Worm (Caenorhabditis elegans): ENCODE data around the gene nhr-9.
A peak's percentile ranks its signal among the peaks of the same experiment; 100 is the strongest.

Gene nhr-9

DNA sequence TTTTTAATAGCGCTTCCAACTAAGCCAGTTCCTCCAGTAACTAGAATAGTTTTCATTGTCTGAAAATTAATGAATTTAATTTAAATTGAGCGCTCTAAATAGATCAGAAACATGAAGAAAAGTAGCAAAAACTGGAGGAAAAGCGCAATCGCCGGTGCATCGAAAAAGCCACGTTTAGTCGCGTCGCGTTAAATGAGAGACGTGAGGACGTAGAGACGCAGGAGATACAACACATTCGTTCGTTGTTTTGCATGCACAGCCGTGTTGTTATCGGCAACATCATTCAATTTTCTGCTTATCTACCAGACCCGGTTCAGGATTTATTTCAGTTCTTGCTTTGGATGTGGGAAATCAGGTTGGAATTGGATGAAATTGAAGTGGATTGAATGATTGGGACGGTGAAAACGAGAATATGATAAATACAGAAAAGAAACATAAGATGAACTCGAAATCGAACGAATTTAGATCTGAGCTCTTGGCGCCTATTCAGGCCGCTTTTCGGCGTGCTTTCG lies 27.8 kb upstream of the nhr-9 start, which contains the start of gene ger-1:
Gene ger-1 (minus strand): TSS at position 93 of the 512 bp plus-strand sequence.
- TF ChIP-seq madf-3 (GFP tag; IDR thresholded peaks at IDR 0.05) (0 out of 2 replicates have a peak, but pooled peaks have one; percentile 21), tbp1 (GFP tag; optimal IDR thresholded peaks at IDR 0.05) (peak; percentile 12), K12H6.12 (tag; optimal IDR thresholded peaks at IDR 0.05) (no peak), die-1 (tag; optimal IDR thresholded peaks at IDR 0.05) (no peak), hmg-20 (GFP tag; IDR thresholded peaks at IDR 0.05) (no peak), dox-1 (GFP tag; IDR thresholded peaks at IDR 0.05) (0 out of 2 replicates have a peak, but pooled peaks have one; percentile 21), nhr-80 (tag; optimal IDR thresholded peaks at IDR 0.05) (peak; percentile 18), zfh-2 (GFP tag; conservative IDR thresholded peaks at IDR 0.05) (no peak), madf-6 (GFP tag; IDR thresholded peaks at IDR 0.05) (peak; percentile 62), hsf-1 (GFP tag; IDR thresholded peaks at IDR 0.05) (0 out of 2 replicates have a peak, but pooled peaks have one; percentile 48), ztf-22 (GFP tag; optimal IDR thresholded peaks at IDR 0.05) (no peak), lin-54 (GFP tag; optimal IDR thresholded peaks at IDR 0.05) (peak; percentile 0)

DNA sequence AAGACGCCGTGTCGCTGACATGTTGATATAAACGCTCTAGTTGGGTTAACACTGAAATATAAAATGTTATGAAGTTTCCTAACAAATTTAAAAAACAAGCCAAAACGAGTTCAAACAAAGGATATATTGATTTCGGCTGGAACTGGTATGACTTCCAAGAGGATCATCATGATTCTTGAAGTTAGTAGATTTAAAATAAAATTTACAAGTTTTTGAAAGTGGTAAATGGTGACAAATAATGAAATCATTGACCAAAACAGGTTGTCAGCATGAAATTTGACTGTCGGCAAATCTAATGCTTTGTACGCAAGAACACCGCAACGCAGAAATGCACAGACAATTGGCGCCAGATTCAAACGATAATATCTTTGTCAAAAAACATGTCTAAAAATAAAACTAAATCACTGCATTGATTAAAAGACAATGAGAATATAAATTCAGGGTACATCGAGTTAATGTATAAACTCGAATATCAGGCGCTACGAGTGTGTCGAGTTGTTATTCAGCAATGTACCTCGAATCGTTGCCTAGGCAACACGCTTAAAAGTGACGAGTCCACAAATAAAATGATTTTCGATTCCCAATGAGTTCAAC lies 26.6 kb upstream of the nhr-9 start, which contains the start of the genes ubc-18 and R01H2.8:
Gene ubc-18 (minus strand): TSS at position 51 of the 594 bp plus-strand sequence.
Gene R01H2.8 (plus strand): TSS at position 544 of the 594 bp plus-strand sequence.
- peak; percentile 78 for TF ChIP-seq efl-1 (GFP tag; optimal IDR thresholded peaks at IDR 0.05)
- peak in 1 of 3 experiments; percentile 63 for TF ChIP-seq lin-35 (GFP tag; optimal IDR thresholded peaks at IDR 0.05)
- peak; percentile 48; the same call in 1 of the 2 replicates for TF ChIP-seq ceh-91 (GFP tag; IDR thresholded peaks at IDR 0.05)
- TF ChIP-seq attf-5 (GFP tag; optimal IDR thresholded peaks at IDR 0.05), result peak; percentile 11
- TF ChIP-seq chd-7 (tag; optimal IDR thresholded peaks at IDR 0.05), result no peak
- TF ChIP-seq dpl-1 (GFP tag; optimal IDR thresholded peaks at IDR 0.05), result peak; percentile 71
- no peak for TF ChIP-seq snpc-3.4 (tag; optimal IDR thresholded peaks at IDR 0.05)
- TF ChIP-seq F33H1.4 (GFP tag; IDR thresholded peaks at IDR 0.05), result peak; percentile 30; the same call in 1 of the 2 replicates
- TF ChIP-seq madf-6 (GFP tag; IDR thresholded peaks at IDR 0.05), result peak; percentile 56
- peak; percentile 82 for TF ChIP-seq lin-54 (GFP tag; optimal IDR thresholded peaks at IDR 0.05)
- peak; percentile 47; the same call in 1 of the 2 replicates for TF ChIP-seq rcor-1 (GFP tag; IDR thresholded peaks at IDR 0.05)
- no peak for TF ChIP-seq dpff-1 (tag; optimal IDR thresholded peaks at IDR 0.05)
- no peak for TF ChIP-seq hrde-1 (tag; optimal IDR thresholded peaks at IDR 0.05; ENCODE audit: borderline replicate concordance)
- TF ChIP-seq ztf-18 (tag; optimal IDR thresholded peaks at IDR 0.05), result no peak
- peak; percentile 18 for TF ChIP-seq lsl-1 (GFP tag; optimal IDR thresholded peaks at IDR 0.05)
- peak; percentile 39; the same call in 1 of the 2 replicates for TF ChIP-seq mcd-1 (GFP tag; IDR thresholded peaks at IDR 0.05)
- TF ChIP-seq F22D6.2 (tag; optimal IDR thresholded peaks at IDR 0.05), result no peak

- TF ChIP-seq rpc-1 (optimal IDR thresholded peaks at IDR 0.05) (no peak), rpc-1 (tag; optimal IDR thresholded peaks at IDR 0.05) (no peak), ceh-100 (GFP tag; IDR thresholded peaks at IDR 0.05) (no peak), sea-2 (GFP tag; IDR thresholded peaks at IDR 0.05) (no peak), hsf-1 (GFP tag; IDR thresholded peaks at IDR 0.05) (no peak), B0035.1 (tag; optimal IDR thresholded peaks at IDR 0.05) (no peak), akir-1 (GFP tag; optimal IDR thresholded peaks at IDR 0.05) (no peak), ztf-22 (GFP tag; optimal IDR thresholded peaks at IDR 0.05) (no peak), hmg-1.2 (GFP tag; IDR thresholded peaks at IDR 0.05) (no peak), ztf-18 (tag; optimal IDR thresholded peaks at IDR 0.05) (no peak), F10E7.11 (tag; optimal IDR thresholded peaks at IDR 0.05) (no peak), unc-130 (GFP tag; optimal IDR thresholded peaks at IDR 0.05) (no peak), F23B12.7 (tag; optimal IDR thresholded peaks at IDR 0.05; ENCODE audit: insufficient read depth) (no peak)
Measured at ce11 chrIII:7069981-7070380, 25.3 kb upstream of the nhr-9 start, which contains the start of gene tmem-17. tmem-17 (plus strand) TSS chrIII:7070281.
